Worm (Caenorhabditis elegans): Measurements from ENCODE around the gene F15B9.11.

- TF ChIP-seq hnd-1 (tag; optimal IDR thresholded peaks at IDR 0.05) (no peak), ama-1 (optimal IDR thresholded peaks at IDR 0.05) (no peak), flt-1 (GFP tag; IDR thresholded peaks at IDR 0.05) (no peak), hmbx-1 (tag; optimal IDR thresholded peaks at IDR 0.05) (no peak), hmg-4 (GFP tag; optimal IDR thresholded peaks at IDR 0.05) (no peak), ceh-13 (GFP tag; optimal IDR thresholded peaks at IDR 0.05) (no peak), pes-1 (GFP tag; IDR thresholded peaks at IDR 0.05) (no peak), ceh-36 (tag; optimal IDR thresholded peaks at IDR 0.05) (no peak)
Measured at ce11 chrV:12943399-12943798, 49.3 kb downstream of the F15B9.11 start.
